Worm (Caenorhabditis elegans): Measurements from ENCODE around the gene srsx-24.

ce11 chrV:7409599-7409998, 30.3 kb upstream of the srsx-24 start, which contains the start of gene R13D7.2:
- no peak for TF ChIP-seq blmp-1 (tag; optimal IDR thresholded peaks at IDR 0.05)
- no peak for TF ChIP-seq unc-120 (tag; optimal IDR thresholded peaks at IDR 0.05; ENCODE audit: poor library complexity, severe bottlenecking)
- no peak for TF ChIP-seq nhr-28 (tag; optimal IDR thresholded peaks at IDR 0.05)
- TF ChIP-seq elt-3 (tag; optimal IDR thresholded peaks at IDR 0.05), result no peak
- no peak for TF ChIP-seq snpc-4 (tag; optimal IDR thresholded peaks at IDR 0.05)
- TF ChIP-seq lin-13 (tag; optimal IDR thresholded peaks at IDR 0.05), result no peak
- no peak for TF ChIP-seq lsy-2 (tag; optimal IDR thresholded peaks at IDR 0.05)
- no peak for TF ChIP-seq nhr-12 (tag; optimal IDR thresholded peaks at IDR 0.05)
- TF ChIP-seq mab-5 (tag; optimal IDR thresholded peaks at IDR 0.05), result no peak
- no peak for TF ChIP-seq mep-1 (tag; optimal IDR thresholded peaks at IDR 0.05)
- TF ChIP-seq nhr-2 (tag; optimal IDR thresholded peaks at IDR 0.05), result no peak
- no peak for TF ChIP-seq elt-1 (tag; optimal IDR thresholded peaks at IDR 0.05; ENCODE audit: borderline replicate concordance, insufficient read depth)
- no peak for TF ChIP-seq unc-39 (tag; optimal IDR thresholded peaks at IDR 0.05)
